Worm (Caenorhabditis elegans) whole organism, midembryonic: ENCODE data around the gene F36H5.12.

Experiments used
- T22C8.4 ChIP-seq: fragments of 200-800 bp; sonication (Bioruptor generic); IDR thresholded peaks from 2 replicates; pipeline ENCODE4 v1.3.6; 2022; ENCODE audit warnings: missing genetic modification characterization, missing compliant biosample characterization
- cog-1 ChIP-seq: sonication (generic microtip); optimal IDR thresholded peaks from 2 replicates; lab custom pipeline; 2016; ENCODE audit warnings: missing genetic modification characterization, missing compliant biosample characterization
- flt-1 ChIP-seq: fragments of 200-800 bp; sonication (Bioruptor generic); IDR thresholded peaks from 2 replicates; pipeline ENCODE4 v1.3.6; 2022; ENCODE audit warnings: missing genetic modification characterization, missing compliant biosample characterization
- klf-2 ChIP-seq: fragments of 200-800 bp; sonication (Bioruptor generic); conservative IDR thresholded peaks from 2 replicates; pipeline ENCODE4 v1.3.6; 2022; ENCODE audit warnings: missing genetic modification reagents, missing genetic modification characterization, missing compliant biosample characterization
- med-1 ChIP-seq: sonication (generic microtip); optimal IDR thresholded peaks from 2 replicates; lab custom pipeline; 2017; ENCODE audit warnings: missing genetic modification characterization, mild to moderate bottlenecking, missing compliant biosample characterization, antibody characterized with exemption, missing genetic modification reagents; ENCODE audit not compliant: insufficient read depth
- ref-1 ChIP-seq: fragments of 200-800 bp; sonication (Bioruptor generic); conservative IDR thresholded peaks from 2 replicates; pipeline ENCODE4 v1.3.6; 2022; ENCODE audit warnings: missing genetic modification reagents, missing genetic modification characterization, missing compliant biosample characterization
- tab-1 ChIP-seq: fragments of 200-800 bp; sonication (Bioruptor generic); IDR thresholded peaks from 2 replicates; pipeline ENCODE4 v1.3.6; 2022; ENCODE audit warnings: missing genetic modification characterization, missing compliant biosample characterization
- ztf-23 ChIP-seq: fragments of 200-800 bp; sonication (Bioruptor generic); IDR thresholded peaks from 2 replicates; pipeline ENCODE4 v1.3.6; 2022; ENCODE audit warnings: missing genetic modification reagents, missing genetic modification characterization, missing compliant biosample characterization
- ztf-29 ChIP-seq: fragments of 200-800 bp; sonication (Bioruptor generic); IDR thresholded peaks from 2 replicates; pipeline ENCODE4 v1.3.6; 2022; ENCODE audit warnings: missing genetic modification reagents, missing genetic modification characterization, missing compliant biosample characterization

F36H5.12 gene

DNA sequence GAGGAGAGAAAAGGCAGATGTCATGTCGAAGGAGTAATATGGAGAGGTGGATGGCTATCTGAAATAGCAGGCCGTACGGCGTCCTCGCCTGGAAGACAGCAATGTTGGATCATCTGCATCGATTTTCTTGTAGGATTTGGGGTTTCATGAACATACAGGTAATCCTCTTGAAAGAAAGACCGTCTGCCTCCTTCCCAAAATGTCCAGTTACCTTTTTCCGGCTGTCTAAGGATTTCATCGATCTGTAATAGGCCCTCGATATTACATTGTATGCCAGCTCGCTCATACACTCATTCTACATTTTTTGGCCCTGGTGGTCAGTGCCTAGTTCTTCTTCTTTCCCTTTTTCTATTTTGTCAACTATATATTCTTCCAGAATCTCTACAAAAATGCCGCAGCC, 20.2 kb upstream of the F36H5.12 start, which contains the start of the genes fbxb-5 and btb-8:
Gene fbxb-5 (minus strand): TSS at position 101 of the 400 bp plus-strand sequence.
Gene btb-8 (plus strand): TSS at position 377 of the 400 bp plus-strand sequence.
- TF ChIP-seq ztf-29 (GFP tag; lab: Robert Waterston, UW) = no peak
- TF ChIP-seq tab-1 (GFP tag; lab: Robert Waterston, UW) = no peak
- no peak for TF ChIP-seq ref-1 (GFP tag; lab: Robert Waterston, UW)
- TF ChIP-seq T22C8.4 (GFP tag; lab: Robert Waterston, UW) = no peak
- no peak for TF ChIP-seq ztf-23
- no peak for TF ChIP-seq flt-1 (GFP tag; lab: Robert Waterston, UW)
- no peak for TF ChIP-seq cog-1 (tag; lab: Kevin White, UChicago)
- TF ChIP-seq klf-2 (GFP tag; lab: Robert Waterston, UW) = no peak
- no peak for TF ChIP-seq med-1 (GFP tag; lab: Kevin White, UChicago)

DNA sequence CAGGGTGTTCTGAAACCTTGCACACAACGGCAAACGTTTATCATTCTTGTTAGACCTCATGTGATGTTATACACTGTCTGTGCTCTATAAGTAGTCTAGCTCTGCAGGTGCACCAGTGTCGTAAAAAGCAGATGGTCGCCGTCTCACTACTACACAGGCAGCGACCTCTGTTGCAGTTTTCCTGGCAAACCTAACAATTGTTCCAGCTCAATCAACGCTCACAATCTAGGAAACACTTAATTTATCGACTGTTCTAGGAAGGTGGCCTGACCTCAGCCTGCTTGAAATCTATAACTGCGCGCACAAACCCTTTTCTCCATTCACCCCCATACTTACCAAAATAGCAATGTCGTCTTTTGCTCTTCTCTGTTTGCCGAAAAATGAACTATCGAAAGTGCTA, 18.3 kb upstream of the F36H5.12 start, which contains the start of gene fbxb-11:
Gene fbxb-11 (plus strand): TSS at position 301 of the 400 bp plus-strand sequence.
- no peak for TF ChIP-seq tab-1 (GFP tag; lab: Robert Waterston, UW)
- TF ChIP-seq med-1 (GFP tag; lab: Kevin White, UChicago) = no peak
- no peak for TF ChIP-seq ztf-23
- no peak for TF ChIP-seq klf-2 (GFP tag; lab: Robert Waterston, UW)
- no peak for TF ChIP-seq ref-1 (GFP tag; lab: Robert Waterston, UW)
- TF ChIP-seq ztf-29 (GFP tag; lab: Robert Waterston, UW) = no peak
- TF ChIP-seq T22C8.4 (GFP tag; lab: Robert Waterston, UW) = no peak
- no peak for TF ChIP-seq flt-1 (GFP tag; lab: Robert Waterston, UW)
- no peak for TF ChIP-seq cog-1 (tag; lab: Kevin White, UChicago)

DNA sequence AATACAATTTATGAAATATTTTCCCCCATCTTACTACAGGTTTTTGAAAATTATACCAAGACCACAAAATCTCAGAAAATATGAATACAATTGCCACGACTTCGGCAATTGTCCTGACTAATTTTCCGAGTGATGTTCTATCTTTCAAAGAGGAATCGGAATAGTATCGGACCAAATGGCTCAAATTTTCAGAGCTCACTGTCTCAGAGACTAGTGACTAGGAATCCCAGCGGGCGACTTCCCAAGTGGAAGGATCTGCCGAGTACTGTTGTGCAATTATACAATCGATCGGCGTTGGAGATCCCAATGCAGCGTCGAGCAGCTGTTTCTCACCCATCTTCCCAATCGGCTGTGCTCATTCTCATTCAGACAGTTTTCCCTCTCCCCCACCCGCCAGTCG, 16.9 kb upstream of the F36H5.12 start, which contains the start of gene F45C12.17:
Gene F45C12.17 (plus strand): TSS at position 377 of the 400 bp plus-strand sequence.
- TF ChIP-seq flt-1 (GFP tag; lab: Robert Waterston, UW) (0 out of 2 replicates have a peak, but pooled peaks have one; percentile 21), ref-1 (GFP tag; lab: Robert Waterston, UW) (no peak)

DNA sequence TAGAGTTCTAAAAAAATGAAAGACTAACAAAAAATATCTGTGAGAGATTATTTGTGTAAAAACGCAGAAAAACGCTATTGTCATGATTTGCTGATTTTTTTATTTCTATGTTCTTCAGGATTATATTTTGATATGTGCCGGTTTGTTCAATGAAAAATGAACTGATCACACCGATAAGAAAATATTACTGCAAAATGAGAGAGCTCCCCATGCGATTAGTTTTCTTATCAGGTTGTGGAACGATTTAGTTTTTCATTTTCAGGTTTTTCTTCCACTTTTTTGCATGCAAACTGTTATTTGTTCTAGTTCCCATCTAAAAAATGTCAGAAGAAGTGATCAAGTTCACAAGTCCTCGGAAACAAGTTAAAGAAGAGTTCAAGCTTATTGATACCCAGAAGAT, 14.4 kb upstream of the F36H5.12 start, which contains the start of gene btb-9:
Gene btb-9 (plus strand): TSS at position 254 of the 400 bp plus-strand sequence.
- TF ChIP-seq ztf-29 (GFP tag; lab: Robert Waterston, UW) (no peak), ztf-23 (no peak), klf-2 (GFP tag; lab: Robert Waterston, UW) (no peak), med-1 (GFP tag; lab: Kevin White, UChicago) (no peak), tab-1 (GFP tag; lab: Robert Waterston, UW) (no peak), T22C8.4 (GFP tag; lab: Robert Waterston, UW) (no peak)

DNA sequence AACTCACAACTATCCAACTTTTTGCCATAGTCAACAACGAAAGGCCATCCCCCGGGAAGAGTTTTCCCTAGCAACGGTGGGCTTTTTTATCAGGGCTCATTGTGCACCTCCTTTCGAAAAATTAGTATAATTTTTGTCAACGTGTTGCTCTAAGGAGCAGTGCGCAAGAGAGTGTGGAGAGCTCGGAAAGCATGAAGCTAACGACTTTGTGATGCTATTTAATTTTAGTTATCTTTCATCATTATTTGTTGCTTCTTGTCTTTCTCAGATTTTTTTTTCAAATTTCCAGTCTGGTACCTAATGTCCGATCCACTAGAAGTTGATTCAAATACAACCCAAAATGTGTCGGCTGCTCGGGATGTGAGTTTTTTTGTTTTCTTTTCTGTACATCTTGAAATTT, 12.5 kb upstream of the F36H5.12 start, which contains the start of gene ceh-81:
Gene ceh-81 (plus strand): TSS at position 301 of the 400 bp plus-strand sequence.
- no peak for TF ChIP-seq ztf-29 (GFP tag; lab: Robert Waterston, UW)
- no peak for TF ChIP-seq klf-2 (GFP tag; lab: Robert Waterston, UW)
- TF ChIP-seq med-1 (GFP tag; lab: Kevin White, UChicago) = no peak
- TF ChIP-seq ztf-23 = no peak
- TF ChIP-seq cog-1 (tag; lab: Kevin White, UChicago) = no peak
- no peak for TF ChIP-seq tab-1 (GFP tag; lab: Robert Waterston, UW)
- no peak for TF ChIP-seq T22C8.4 (GFP tag; lab: Robert Waterston, UW)

DNA sequence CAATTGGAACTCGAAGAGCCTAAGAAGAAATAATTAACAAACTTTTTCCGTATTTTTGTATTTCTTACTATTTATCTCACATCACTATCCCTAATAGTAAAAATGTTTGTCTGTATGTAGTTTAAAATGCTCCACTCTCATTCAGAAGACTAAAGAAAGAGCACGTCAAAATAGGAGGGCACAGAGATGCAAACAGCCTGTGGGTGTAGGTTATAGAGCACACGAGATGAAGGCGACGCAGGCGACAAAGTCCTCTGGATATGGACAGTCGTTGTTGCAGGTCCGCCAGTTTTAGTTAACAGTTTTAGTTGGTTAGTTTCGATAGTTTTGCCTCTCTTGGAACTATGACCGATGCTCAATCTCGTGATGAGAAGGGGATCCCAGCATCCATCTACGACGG, 10.7 kb upstream of the F36H5.12 start, which contains the start of gene ceh-82:
Gene ceh-82 (plus strand): TSS at position 301 of the 400 bp plus-strand sequence.
- no peak for TF ChIP-seq ref-1 (GFP tag; lab: Robert Waterston, UW)
- no peak for TF ChIP-seq ztf-23
- TF ChIP-seq ztf-29 (GFP tag; lab: Robert Waterston, UW) = no peak
- TF ChIP-seq T22C8.4 (GFP tag; lab: Robert Waterston, UW) = no peak
- TF ChIP-seq cog-1 (tag; lab: Kevin White, UChicago) = no peak
- no peak for TF ChIP-seq klf-2 (GFP tag; lab: Robert Waterston, UW)

DNA sequence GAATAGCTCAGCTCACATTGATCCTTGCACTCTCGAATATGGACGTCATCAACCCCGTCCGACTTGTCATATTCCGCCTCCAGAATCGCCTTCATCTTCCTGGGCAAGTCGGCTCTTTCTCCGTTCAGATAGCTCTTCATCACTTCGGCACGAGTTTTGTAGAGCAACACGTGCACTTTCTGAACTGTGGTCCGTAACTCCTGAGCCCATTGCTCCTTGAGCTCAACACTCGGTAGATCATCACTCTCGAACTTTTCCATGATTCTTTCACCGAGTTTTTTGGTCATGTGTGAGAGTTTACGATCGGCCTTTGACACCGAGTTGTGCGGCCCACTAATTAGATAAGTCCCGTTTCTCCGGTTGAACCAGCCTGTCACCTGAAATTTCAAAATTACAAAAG, 7.5 kb upstream of the F36H5.12 start:
- TF ChIP-seq ref-1 (GFP tag; lab: Robert Waterston, UW) = no peak
- TF ChIP-seq cog-1 (tag; lab: Kevin White, UChicago) = no peak
- TF ChIP-seq ztf-29 (GFP tag; lab: Robert Waterston, UW) = no peak
- no peak for TF ChIP-seq klf-2 (GFP tag; lab: Robert Waterston, UW)
- no peak for TF ChIP-seq tab-1 (GFP tag; lab: Robert Waterston, UW)
- TF ChIP-seq med-1 (GFP tag; lab: Kevin White, UChicago) = no peak
- TF ChIP-seq flt-1 (GFP tag; lab: Robert Waterston, UW) = no peak
- no peak for TF ChIP-seq T22C8.4 (GFP tag; lab: Robert Waterston, UW)
- no peak for TF ChIP-seq ztf-23

DNA sequence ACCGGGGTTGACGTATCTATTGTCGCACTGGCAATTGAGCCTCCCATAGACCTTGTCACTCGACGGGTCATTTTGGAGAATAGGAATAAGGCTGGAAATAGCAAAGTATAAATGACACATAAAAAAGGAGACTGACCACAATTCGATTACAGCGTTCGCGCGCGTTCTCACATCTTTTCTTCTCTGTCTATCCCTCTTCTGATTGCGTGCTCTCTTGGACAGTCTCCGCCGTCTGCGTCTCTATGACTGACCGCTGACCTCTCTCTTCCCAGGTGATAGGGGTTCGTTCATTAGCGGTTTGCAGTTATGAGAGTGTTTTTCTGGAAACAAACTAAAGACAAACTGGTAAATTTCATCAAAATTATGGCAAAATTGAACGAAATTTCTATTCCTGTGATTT, 6.3 kb upstream of the F36H5.12 start, which contains the start of gene ceh-83:
Gene ceh-83 (minus strand): TSS at position 181 of the 400 bp plus-strand sequence.
- TF ChIP-seq T22C8.4 (GFP tag; lab: Robert Waterston, UW) (no peak), ztf-23 (no peak), ztf-29 (GFP tag; lab: Robert Waterston, UW) (no peak), tab-1 (GFP tag; lab: Robert Waterston, UW) (no peak), klf-2 (GFP tag; lab: Robert Waterston, UW) (no peak)

DNA sequence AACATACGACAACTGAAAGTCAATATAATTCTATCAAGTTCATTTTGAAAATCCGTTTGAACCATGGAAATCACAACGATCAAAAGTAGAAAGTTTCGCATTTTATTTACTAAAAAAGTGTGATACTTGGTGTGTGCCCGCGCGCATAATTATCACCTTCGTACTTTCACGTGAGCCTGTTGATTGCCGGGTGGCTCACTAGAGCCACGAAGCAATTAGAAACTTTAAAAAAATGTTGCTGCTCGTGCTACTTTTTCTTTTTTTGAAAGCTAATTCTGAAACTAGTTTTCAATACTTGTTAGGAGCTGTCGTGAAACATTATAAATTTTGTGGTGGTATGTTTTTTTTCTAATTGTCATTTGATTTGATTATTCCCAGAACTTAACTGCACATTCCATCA, 3.8 kb upstream of the F36H5.12 start, which contains the start of the genes irld-9 and irld-33:
Gene irld-9 (minus strand): TSS at position 101 of the 400 bp plus-strand sequence.
Gene irld-33 (plus strand): TSS at position 209 of the 400 bp plus-strand sequence.
- TF ChIP-seq med-1 (GFP tag; lab: Kevin White, UChicago) (no peak), klf-2 (GFP tag; lab: Robert Waterston, UW) (no peak), ref-1 (GFP tag; lab: Robert Waterston, UW) (no peak), T22C8.4 (GFP tag; lab: Robert Waterston, UW) (no peak), ztf-23 (no peak), flt-1 (GFP tag; lab: Robert Waterston, UW) (no peak), tab-1 (GFP tag; lab: Robert Waterston, UW) (no peak), ztf-29 (GFP tag; lab: Robert Waterston, UW) (no peak), cog-1 (tag; lab: Kevin White, UChicago) (no peak)
